Worm (Caenorhabditis elegans) whole organism, young adult: ENCODE measurements around the gene F12A10.8.

Experiments
- B0019.2 ChIP-seq: fragments of 200-800 bp; sonication (Bioruptor generic); conservative IDR thresholded peaks from 2 replicates; pipeline ENCODE4 v1.3.6; 2022; ENCODE audit warnings: missing genetic modification reagents, missing genetic modification characterization, missing compliant biosample characterization
- hlh-26 ChIP-seq: fragments of 200-800 bp; sonication (Bioruptor generic); conservative IDR thresholded peaks from 2 replicates; pipeline ENCODE4 v1.3.6; 2022; ENCODE audit warnings: missing genetic modification reagents, missing genetic modification characterization, missing compliant biosample characterization
- nfyb-1 ChIP-seq: fragments of 200-800 bp; sonication (Bioruptor generic); IDR thresholded peaks from 2 replicates; pipeline ENCODE4 v1.3.6; 2022; ENCODE audit warnings: missing genetic modification reagents, missing genetic modification characterization, missing compliant biosample characterization

DNA sequence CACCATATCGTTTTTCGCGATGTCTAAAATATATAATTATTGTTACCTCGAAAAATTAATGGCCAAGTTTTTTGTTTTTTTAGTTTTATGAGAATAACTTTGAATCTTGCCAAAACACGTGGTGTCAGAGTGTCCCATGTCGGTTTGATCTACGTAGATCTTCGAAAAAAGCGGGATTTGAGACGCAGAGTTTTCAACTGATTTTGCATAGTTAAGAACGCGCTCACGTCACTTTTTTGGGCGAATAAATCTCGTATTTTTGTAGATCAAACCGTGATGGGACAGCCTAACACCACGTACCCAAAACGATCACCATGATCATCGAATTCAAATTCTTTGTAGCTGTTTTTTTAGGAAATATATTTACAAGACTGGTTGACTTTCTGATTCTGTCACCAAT lies 3.3 kb downstream of the F12A10.8 start:
- TF ChIP-seq B0019.2 (GFP tag; lab: Robert Waterston, UW) (no peak), hlh-26 (no peak), nfyb-1 (GFP tag; lab: Robert Waterston, UW) (no peak)
